Fruit fly (Drosophila melanogaster) whole organism, embryonic: ENCODE measurements around the gene CG8508.

ENCODE experiments used
- Atf3 ChIP-seq: fragments of 200-800 bp; sonication (Bioruptor generic); optimal IDR thresholded peaks from 3 replicates; lab custom pipeline; 2016; ENCODE audit warnings: missing biosample characterization, missing genetic modification characterization
- Atf6 ChIP-seq: fragments of 200-800 bp; sonication (Bioruptor generic); IDR thresholded peaks from 2 replicates; pipeline ENCODE4 v1.3.6; 2022; ENCODE audit warnings: missing biosample characterization, missing genetic modification characterization
- B-H2 ChIP-seq: fragments of 200-800 bp; sonication (Bioruptor generic); optimal IDR thresholded peaks from 2 replicates; lab custom pipeline; 2018; ENCODE audit warnings: missing biosample characterization, mild to moderate bottlenecking, missing genetic modification characterization
- Bdp1 ChIP-seq: fragments of 200-800 bp; sonication (Bioruptor generic); optimal IDR thresholded peaks from 3 replicates; lab custom pipeline; 2016; ENCODE audit warnings: missing biosample characterization, missing genetic modification characterization
- C15 ChIP-seq: fragments of 200-800 bp; sonication (Bioruptor generic); IDR thresholded peaks from 3 replicates; pipeline ENCODE4 v1.3.6; 2022; ENCODE audit warnings: missing biosample characterization, missing genetic modification characterization
- CG11456 ChIP-seq: fragments of 200-800 bp; sonication (Bioruptor generic); IDR thresholded peaks from 3 replicates; pipeline ENCODE4 v1.3.6; 2022; ENCODE audit warnings: missing biosample characterization, missing genetic modification characterization
- CG11723 ChIP-seq: fragments of 200-800 bp; sonication (Bioruptor generic); optimal IDR thresholded peaks from 2 replicates; lab custom pipeline; 2017; ENCODE audit warnings: missing biosample characterization, mild to moderate bottlenecking, missing genetic modification characterization
- CG14050 ChIP-seq: fragments of 200-800 bp; sonication (Bioruptor generic); IDR thresholded peaks from 3 replicates; pipeline ENCODE4 v1.3.6; 2022; ENCODE audit warnings: missing biosample characterization, missing genetic modification characterization
- CG14860 ChIP-seq: fragments of 200-800 bp; sonication (Bioruptor generic); IDR thresholded peaks from 3 replicates; pipeline ENCODE4 v1.3.6; 2022; ENCODE audit warnings: missing biosample characterization, missing genetic modification characterization; ENCODE audit not compliant: partially characterized antibody
- CG14965 ChIP-seq: fragments of 200-800 bp; sonication (Bioruptor generic); optimal IDR thresholded peaks from 2 replicates; lab custom pipeline; 2016; ENCODE audit warnings: missing biosample characterization, missing genetic modification characterization, borderline replicate concordance
- CG15269 ChIP-seq: fragments of 200-800 bp; sonication (Bioruptor generic); optimal IDR thresholded peaks from 2 replicates; lab custom pipeline; 2018; ENCODE audit warnings: missing biosample characterization, mild to moderate bottlenecking, missing genetic modification characterization, moderate library complexity
- CG17359 ChIP-seq: fragments of 200-800 bp; sonication (Bioruptor generic); optimal IDR thresholded peaks from 3 replicates; lab custom pipeline; 2018; ENCODE audit warnings: missing biosample characterization, mild to moderate bottlenecking, missing genetic modification characterization, moderate library complexity
- CG17568 ChIP-seq: fragments of 200-800 bp; sonication (Bioruptor generic); optimal IDR thresholded peaks from 2 replicates; lab custom pipeline; 2018; ENCODE audit warnings: missing biosample characterization, mild to moderate bottlenecking, missing genetic modification characterization, moderate library complexity
- CG18476 ChIP-seq: fragments of 200-800 bp; sonication (Bioruptor generic); optimal IDR thresholded peaks from 2 replicates; lab custom pipeline; 2016; ENCODE audit warnings: missing biosample characterization, mild to moderate bottlenecking, missing genetic modification characterization
- CG30020 ChIP-seq: fragments of 200-800 bp; optimal IDR thresholded peaks from 2 replicates; lab custom pipeline; 2019; ENCODE audit warnings: missing biosample characterization, mild to moderate bottlenecking, missing genetic modification characterization, moderate library complexity
- CG30431 ChIP-seq: fragments of 200-800 bp; sonication (Bioruptor generic); optimal IDR thresholded peaks from 2 replicates; lab custom pipeline; 2017; ENCODE audit warnings: missing biosample characterization, missing genetic modification characterization
- CG3163 ChIP-seq: fragments of 200-800 bp; sonication (Bioruptor generic); optimal IDR thresholded peaks from 3 replicates; lab custom pipeline; 2016; ENCODE audit warnings: missing biosample characterization, missing genetic modification characterization
- CG34376 ChIP-seq: fragments of 200-800 bp; sonication (Bioruptor generic); optimal IDR thresholded peaks from 2 replicates; lab custom pipeline; 2018; ENCODE audit warnings: missing biosample characterization, mild to moderate bottlenecking, missing genetic modification characterization
- CG4707 ChIP-seq: fragments of 200-800 bp; sonication (Bioruptor generic); optimal IDR thresholded peaks from 2 replicates; lab custom pipeline; 2018; ENCODE audit warnings: missing biosample characterization, mild to moderate bottlenecking, missing genetic modification characterization, moderate library complexity
- CG6813 ChIP-seq: fragments of 200-800 bp; sonication (Bioruptor generic); optimal IDR thresholded peaks from 2 replicates; lab custom pipeline; 2017; ENCODE audit warnings: missing biosample characterization, missing genetic modification characterization, mild to moderate bottlenecking, moderate library complexity, missing genetic modification reagents
- CG7963 ChIP-seq: fragments of 200-800 bp; sonication (Bioruptor generic); IDR thresholded peaks from 3 replicates; pipeline ENCODE4 v1.3.6; 2022; ENCODE audit warnings: missing biosample characterization, missing genetic modification characterization; ENCODE audit not compliant: partially characterized antibody
- CG9437 ChIP-seq: fragments of 200-800 bp; sonication (Bioruptor generic); optimal IDR thresholded peaks from 2 replicates; lab custom pipeline; 2018; ENCODE audit warnings: missing biosample characterization, mild to moderate bottlenecking, missing genetic modification characterization
- D19B ChIP-seq: fragments of 200-800 bp; sonication (Bioruptor generic); optimal IDR thresholded peaks from 2 replicates; lab custom pipeline; 2017; ENCODE audit warnings: missing biosample characterization, mild to moderate bottlenecking, missing genetic modification characterization
- HLHmδ ChIP-seq: fragments of 200-800 bp; sonication (Bioruptor generic); optimal IDR thresholded peaks from 2 replicates; lab custom pipeline; 2018; ENCODE audit warnings: missing biosample characterization, mild to moderate bottlenecking, missing genetic modification characterization, moderate library complexity
- Hr78 ChIP-seq, 2 experiments: fragments of 200-800 bp in 1 of 2; fragments of >200 bp in 1 of 2; sonication (Bioruptor generic) in 1 of 2; optimal IDR thresholded peaks; 2 replicates each; lab custom pipeline; 2017 to 2019; ENCODE audit warnings: missing biosample characterization in 2 of 2, missing genetic modification characterization in 2 of 2, mild to moderate bottlenecking in 1 of 2, moderate library complexity in 1 of 2
- Lim3 ChIP-seq: fragments of 200-800 bp; sonication (Bioruptor generic); IDR thresholded peaks from 2 replicates; pipeline ENCODE4 v1.3.6; 2022; ENCODE audit warnings: missing biosample characterization, missing genetic modification characterization
- MBD-R2 ChIP-seq: fragments of 200-800 bp; sonication (Bioruptor generic); IDR thresholded peaks from 2 replicates; pipeline ENCODE4 v1.3.6; 2022; ENCODE audit warnings: missing biosample characterization, missing genetic modification characterization
- Nf-YB ChIP-seq: fragments of 200-800 bp; sonication (Bioruptor generic); optimal IDR thresholded peaks from 3 replicates; lab custom pipeline; 2019; ENCODE audit warnings: missing biosample characterization, mild to moderate bottlenecking, missing genetic modification characterization, moderate library complexity
- Opbp ChIP-seq: fragments of 200-800 bp; sonication (Bioruptor generic); IDR thresholded peaks from 3 replicates; pipeline ENCODE4 v1.3.6; 2022; ENCODE audit warnings: missing biosample characterization, missing genetic modification characterization; ENCODE audit not compliant: partially characterized antibody
- Rfx ChIP-seq: fragments of 200-800 bp; sonication (Bioruptor generic); IDR thresholded peaks from 2 replicates; pipeline ENCODE4 v1.3.6; 2022; ENCODE audit warnings: missing biosample characterization, missing genetic modification characterization
- Taf1 ChIP-seq: fragments of 200-800 bp; sonication (Bioruptor generic); IDR thresholded peaks from 2 replicates; pipeline ENCODE4 v1.3.6; 2022; ENCODE audit warnings: missing biosample characterization, missing genetic modification characterization
- Xrp1 ChIP-seq: fragments of 200-800 bp; sonication (Bioruptor generic); IDR thresholded peaks from 2 replicates; pipeline ENCODE4 v1.3.6; 2022; ENCODE audit warnings: missing biosample characterization, missing genetic modification characterization
- abd-A ChIP-seq: fragments of 200-800 bp; sonication (Bioruptor generic); optimal IDR thresholded peaks from 3 replicates; lab custom pipeline; 2019; ENCODE audit warnings: missing biosample characterization, mild to moderate bottlenecking, missing genetic modification characterization, moderate library complexity
- crc ChIP-seq: fragments of 200-800 bp; sonication (Bioruptor generic); optimal IDR thresholded peaks from 2 replicates; lab custom pipeline; 2016; ENCODE audit warnings: missing biosample characterization, missing genetic modification characterization
- da ChIP-seq: fragments of 200-800 bp; sonication (Bioruptor generic); optimal IDR thresholded peaks from 2 replicates; lab custom pipeline; 2016; ENCODE audit warnings: missing biosample characterization, missing genetic modification characterization
- ewg ChIP-seq: fragments of 200-800 bp; sonication (Bioruptor generic); optimal IDR thresholded peaks from 3 replicates; lab custom pipeline; 2017; ENCODE audit warnings: mild to moderate bottlenecking, missing biosample characterization, missing genetic modification reagents, missing genetic modification characterization
- kay ChIP-seq: fragments of 200-800 bp; sonication (Bioruptor generic); optimal IDR thresholded peaks from 2 replicates; lab custom pipeline; 2016; ENCODE audit warnings: missing biosample characterization, missing genetic modification characterization
- kni ChIP-seq: fragments of 200-800 bp; sonication (Bioruptor generic); optimal IDR thresholded peaks from 3 replicates; lab custom pipeline; 2017; ENCODE audit warnings: mild to moderate bottlenecking, missing biosample characterization, missing genetic modification reagents, missing genetic modification characterization
- knrl ChIP-seq: fragments of 200-800 bp; sonication (Bioruptor generic); IDR thresholded peaks from 3 replicates; pipeline ENCODE4 v1.3.6; 2022; ENCODE audit warnings: missing biosample characterization, missing genetic modification characterization; ENCODE audit not compliant: partially characterized antibody
- lbe ChIP-seq: fragments of 200-800 bp; sonication (Bioruptor generic); optimal IDR thresholded peaks from 2 replicates; lab custom pipeline; 2016; ENCODE audit warnings: missing biosample characterization, mild to moderate bottlenecking, missing genetic modification characterization
- nerfin-2 ChIP-seq: fragments of 200-800 bp; sonication (Bioruptor generic); IDR thresholded peaks from 2 replicates; pipeline ENCODE4 v1.3.6; 2022; ENCODE audit warnings: missing biosample characterization, missing genetic modification characterization; ENCODE audit not compliant: partially characterized antibody
- nmo ChIP-seq: fragments of 200-800 bp; sonication (Bioruptor generic); optimal IDR thresholded peaks from 2 replicates; lab custom pipeline; 2018; ENCODE audit warnings: missing biosample characterization, mild to moderate bottlenecking, missing genetic modification characterization, moderate library complexity
- onecut ChIP-seq: fragments of 200-800 bp; sonication (Bioruptor generic); IDR thresholded peaks from 2 replicates; pipeline ENCODE4 v1.3.6; 2022; ENCODE audit warnings: missing biosample characterization, missing genetic modification characterization
- pan ChIP-seq, 4 experiments: fragments of >200 bp in 3 of 4; fragments of 200-800 bp in 1 of 4; sonication (Bioruptor generic) in 1 of 4; optimal IDR thresholded peaks in 3 of 4; IDR thresholded peaks in 1 of 4; 2 replicates each; pipeline versions ENCODE4 v1.3.6 to Lab custom; 2017 to 2022; ENCODE audit warnings: missing biosample characterization in 2 of 4, missing genetic modification characterization in 2 of 4, mixed read lengths in 1 of 4
- ro ChIP-seq: fragments of 200-800 bp; sonication (Bioruptor generic); IDR thresholded peaks from 2 replicates; pipeline ENCODE4 v1.3.6; 2022; ENCODE audit warnings: missing biosample characterization, missing genetic modification characterization
- row ChIP-seq: fragments of 200-800 bp; sonication (Bioruptor generic); IDR thresholded peaks from 3 replicates; pipeline ENCODE4 v1.3.6; 2022; ENCODE audit warnings: missing biosample characterization, missing genetic modification characterization
- tin ChIP-seq: fragments of 200-800 bp; sonication (Bioruptor generic); optimal IDR thresholded peaks from 3 replicates; lab custom pipeline; 2016; ENCODE audit warnings: missing biosample characterization, missing genetic modification characterization
- trem ChIP-seq: fragments of 200-800 bp; optimal IDR thresholded peaks from 3 replicates; lab custom pipeline; 2019; ENCODE audit warnings: missing biosample characterization, mild to moderate bottlenecking, missing genetic modification characterization, moderate library complexity
- wor ChIP-seq: fragments of 200-800 bp; sonication (Bioruptor generic); IDR thresholded peaks from 2 replicates; pipeline ENCODE4 v1.3.6; 2022; ENCODE audit warnings: missing biosample characterization, missing genetic modification characterization

CG8508 gene

dm6 chr3R:13200402-13200801, 14.1 kb upstream of the CG8508 start (continued):
- no peak for TF ChIP-seq CG17359 (tag; lab: Kevin White, UChicago)
- TF ChIP-seq CG14860 (GFP tag; lab: Robert Waterston, UW) = no peak
- TF ChIP-seq CG11456 (GFP tag; lab: Robert Waterston, UW) = no peak
- TF ChIP-seq Atf6 (GFP tag; lab: Robert Waterston, UW) = no peak
- no peak for TF ChIP-seq D19B
- TF ChIP-seq Opbp (GFP tag; lab: Robert Waterston, UW) = no peak
- no peak for TF ChIP-seq Bdp1 (GFP tag; lab: Kevin White, UChicago)
- TF ChIP-seq trem = no peak
- TF ChIP-seq kni (GFP tag; lab: Kevin White, UChicago) = no peak
- TF ChIP-seq CG18476 (GFP tag; lab: Kevin White, UChicago) = no peak
- TF ChIP-seq CG34376 (GFP tag; lab: Kevin White, UChicago) = no peak
- no peak for TF ChIP-seq Taf1
- no peak for TF ChIP-seq CG7963 (GFP tag; lab: Robert Waterston, UW)
- TF ChIP-seq CG30431 (GFP tag; lab: Kevin White, UChicago) = no peak
- TF ChIP-seq row = peak; percentile 61; the same call in 2 of the 3 replicates
- TF ChIP-seq CG11723 (GFP tag; lab: Kevin White, UChicago) = no peak
- TF ChIP-seq CG14050 (GFP tag; lab: Robert Waterston, UW) = no peak
- TF ChIP-seq Lim3 (GFP tag; lab: Robert Waterston, UW) = no peak
- no peak for TF ChIP-seq HLHmδ
- no peak for TF ChIP-seq CG6813
- TF ChIP-seq CG4707 (GFP tag; lab: Kevin White, UChicago) = no peak
- TF ChIP-seq CG14965 (GFP tag; lab: Kevin White, UChicago) = no peak
- TF ChIP-seq Nf-YB = no peak
- TF ChIP-seq tin (GFP tag; lab: Kevin White, UChicago) = no peak
- no peak for TF ChIP-seq nmo (GFP tag; lab: Kevin White, UChicago)
- no peak for TF ChIP-seq ewg
- peak; percentile 28 for TF ChIP-seq CG15269
- TF ChIP-seq nerfin-2 (GFP tag; lab: Robert Waterston, UW) = no peak
- no peak for TF ChIP-seq Hr78 (GFP tag; optimal IDR thresholded peaks at IDR 0.05; lab: Kevin White, UChicago)
- no peak for TF ChIP-seq B-H2 (GFP tag; lab: Kevin White, UChicago)
- TF ChIP-seq CG30020 (tag; lab: Kevin White, UChicago) = no peak
- no peak for TF ChIP-seq da
- TF ChIP-seq crc = no peak
- no peak for TF ChIP-seq ro
- no peak for TF ChIP-seq wor (GFP tag; lab: Robert Waterston, UW)
- TF ChIP-seq CG9437 (GFP tag; lab: Kevin White, UChicago) = no peak
- no peak for TF ChIP-seq C15 (GFP tag; lab: Robert Waterston, UW)
- no peak for TF ChIP-seq kay (GFP tag; lab: Kevin White, UChicago)
- no peak for TF ChIP-seq pan (optimal IDR thresholded peaks at IDR 0.05; lab: Kevin White, UChicago)
- peak in 1 of 2 experiments; percentile 5 for TF ChIP-seq pan (GFP tag; optimal IDR thresholded peaks at IDR 0.05 in 1 of 2, IDR thresholded peaks at IDR 0.05 in 1 of 2)
- TF ChIP-seq CG3163 (GFP tag; lab: Kevin White, UChicago) = no peak
- TF ChIP-seq knrl (GFP tag; lab: Robert Waterston, UW) = no peak
- TF ChIP-seq lbe (GFP tag; lab: Kevin White, UChicago) = no peak
- peak; percentile 22; the same call in 1 of the 2 replicates for TF ChIP-seq Rfx (GFP tag; lab: Robert Waterston, UW)
- no peak for TF ChIP-seq MBD-R2
- TF ChIP-seq Atf3 (GFP tag; lab: Kevin White, UChicago) = no peak
- peak; percentile 5; the same call in 1 of the 2 replicates for TF ChIP-seq onecut
- no peak for TF ChIP-seq Xrp1 (GFP tag; lab: Robert Waterston, UW)
- TF ChIP-seq abd-A = no peak
- no peak for TF ChIP-seq CG17568 (GFP tag; lab: Kevin White, UChicago)
- TF ChIP-seq, all 482 proteins: peak for 25
